Fruit fly (Drosophila melanogaster) whole organism, pupa: Measurements from ENCODE around the gene Cdk12.

Experiments
- CG10348 ChIP-seq: fragments of 200-800 bp; sonication (Bioruptor generic); IDR thresholded peaks from 2 replicates; pipeline ENCODE4 v1.3.6; 2022; ENCODE audit warnings: missing biosample characterization, missing genetic modification characterization
- CG15710 ChIP-seq: fragments of 200-800 bp; sonication (Bioruptor generic); optimal IDR thresholded peaks from 2 replicates; lab custom pipeline; 2018; ENCODE audit warnings: missing biosample characterization, mild to moderate bottlenecking, missing genetic modification characterization, moderate library complexity
- CG8159 ChIP-seq: fragments of 200-800 bp; sonication (Bioruptor generic); optimal IDR thresholded peaks from 3 replicates; lab custom pipeline; 2018; ENCODE audit warnings: missing biosample characterization, mild to moderate bottlenecking, missing genetic modification characterization, moderate library complexity
- CG9948 ChIP-seq: fragments of 200-800 bp; sonication (Bioruptor generic); optimal IDR thresholded peaks from 2 replicates; lab custom pipeline; 2018; ENCODE audit warnings: missing biosample characterization, mild to moderate bottlenecking, missing genetic modification characterization, moderate library complexity

dm6 chr3L:21515823-21516715, at the start of gene Cdk12, which contains the start of gene SAK:
- TF ChIP-seq CG15710 (tag; lab: Kevin White, UChicago) (peak; percentile 79), CG10348 (GFP tag; lab: Robert Waterston, UW) (peak; percentile 55; the same call in 1 of the 2 replicates), CG8159 (tag; lab: Kevin White, UChicago) (peak; percentile 84), CG9948 (tag; lab: Kevin White, UChicago) (peak; percentile 74)
